Fruit fly (Drosophila melanogaster): ENCODE data around the gene CG7296.

Gene CG7296

DNA sequence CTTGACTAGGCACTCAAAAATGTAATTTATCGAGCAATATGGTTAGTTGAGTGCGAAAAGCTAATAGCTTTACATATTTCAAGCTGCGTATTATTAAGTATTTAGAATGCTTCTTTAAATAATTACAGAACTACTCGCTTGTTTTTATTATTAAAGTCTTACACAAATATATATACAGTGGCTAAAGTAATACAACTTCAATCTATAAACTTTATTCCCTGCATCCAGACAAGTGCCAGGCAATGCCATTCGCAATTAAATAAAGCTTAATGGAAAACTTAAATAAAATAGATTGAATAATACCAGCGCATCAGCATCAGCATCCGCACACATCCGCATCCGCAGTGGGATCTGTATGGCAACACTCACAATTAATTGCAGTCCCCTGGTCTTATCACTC lies 19.4 kb upstream of the CG7296 start:
- TF ChIP-seq tai (GFP tag; optimal IDR thresholded peaks at IDR 0.05): no peak
- TF ChIP-seq CG32264 (GFP tag; optimal IDR thresholded peaks at IDR 0.05): no peak
- TF ChIP-seq Sp1 (GFP tag; optimal IDR thresholded peaks at IDR 0.05): no peak
- TF ChIP-seq fru (GFP tag; optimal IDR thresholded peaks at IDR 0.05): no peak
- TF ChIP-seq dmrt93B (GFP tag; optimal IDR thresholded peaks at IDR 0.05): no peak

DNA sequence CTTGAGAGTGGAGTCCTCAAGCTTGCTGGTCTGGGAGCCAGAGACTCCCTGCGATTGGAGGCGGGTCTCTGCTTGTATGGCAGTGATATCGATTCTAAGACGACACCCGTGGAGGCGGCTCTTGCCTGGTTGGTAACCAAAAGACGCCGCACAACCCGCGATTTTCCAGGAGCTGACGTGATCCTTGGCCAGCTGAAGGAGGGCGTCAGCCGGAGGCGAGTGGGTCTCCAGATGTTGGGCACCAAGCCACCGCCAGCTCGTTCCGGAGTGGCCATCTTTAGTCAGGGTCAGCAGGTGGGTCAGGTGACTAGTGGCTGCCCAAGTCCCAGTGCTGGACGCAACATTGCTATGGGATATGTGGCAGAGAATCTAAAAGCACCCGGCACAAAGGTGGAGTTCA lies 17.6 kb upstream of the CG7296 start:
- no peak for TF ChIP-seq foxo (GFP tag; optimal IDR thresholded peaks at IDR 0.05)
- no peak for TF ChIP-seq Hnf4 (GFP tag; optimal IDR thresholded peaks at IDR 0.05)
- no peak for TF ChIP-seq N (GFP tag; optimal IDR thresholded peaks at IDR 0.05)
- no peak for TF ChIP-seq HLH106 (tag; optimal IDR thresholded peaks at IDR 0.05)
- TF ChIP-seq brk (GFP tag; optimal IDR thresholded peaks at IDR 0.05): no peak
- no peak for TF ChIP-seq dsf (GFP tag; optimal IDR thresholded peaks at IDR 0.05; ENCODE audit: borderline replicate concordance)
- TF ChIP-seq Mio (GFP tag; optimal IDR thresholded peaks at IDR 0.05): no peak
- no peak for TF ChIP-seq tai (GFP tag; optimal IDR thresholded peaks at IDR 0.05)
- TF ChIP-seq Hr83 (GFP tag; optimal IDR thresholded peaks at IDR 0.05; ENCODE audit: poor library complexity, severe bottlenecking): no peak
- TF ChIP-seq jim (GFP tag; optimal IDR thresholded peaks at IDR 0.05): no peak
- no peak for TF ChIP-seq sage (GFP tag; optimal IDR thresholded peaks at IDR 0.05)
- no peak for TF ChIP-seq Vsx2 (GFP tag; optimal IDR thresholded peaks at IDR 0.05; ENCODE audit: partially characterized antibody)
- no peak for TF ChIP-seq sv (GFP tag; optimal IDR thresholded peaks at IDR 0.05)
- no peak for TF ChIP-seq dl (GFP tag; optimal IDR thresholded peaks at IDR 0.05; ENCODE audit: insufficient read depth in 1 of 2, partially characterized antibody in 2 of 2)
- TF ChIP-seq Myc (optimal IDR thresholded peaks at IDR 0.05): no peak
- no peak for TF ChIP-seq Abd-B (GFP tag; optimal IDR thresholded peaks at IDR 0.05)

DNA sequence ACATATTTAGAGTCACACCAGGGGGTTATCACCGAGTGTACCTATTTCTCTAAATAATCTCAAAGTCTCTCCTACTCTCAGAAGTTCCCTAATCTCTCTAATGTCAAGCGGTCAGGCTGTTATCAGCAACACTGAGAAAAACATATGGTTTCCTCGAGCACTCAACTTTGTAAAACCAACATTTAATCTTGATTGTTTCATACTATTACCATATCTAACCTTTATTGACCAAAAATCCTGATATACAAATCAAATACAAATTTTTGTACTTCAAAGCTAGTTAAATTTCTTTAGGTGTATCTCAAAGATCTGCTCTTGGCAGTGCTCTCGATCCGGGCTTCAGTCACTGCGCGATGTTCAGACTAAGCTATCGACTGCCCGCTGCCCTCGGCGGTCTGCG lies 16.4 kb upstream of the CG7296 start, which contains the start of gene CG6415:
Gene CG6415, plus strand, starts transcription at position 341 of the 400 bp plus-strand sequence.
- TF ChIP-seq dmrt93B (GFP tag; optimal IDR thresholded peaks at IDR 0.05) (peak; percentile 56), Myc (optimal IDR thresholded peaks at IDR 0.05) (no peak), psq (GFP tag; optimal IDR thresholded peaks at IDR 0.05) (peak; percentile 55), Mio (GFP tag; optimal IDR thresholded peaks at IDR 0.05) (no peak), sv (GFP tag; optimal IDR thresholded peaks at IDR 0.05) (peak; percentile 52), Rel (GFP tag; optimal IDR thresholded peaks at IDR 0.05) (no peak), Rel (tag; optimal IDR thresholded peaks at IDR 0.05) (peak; percentile 40), Jra (GFP tag; optimal IDR thresholded peaks at IDR 0.05) (peak; percentile 39), Sp1 (GFP tag; optimal IDR thresholded peaks at IDR 0.05) (peak; percentile 67), OdsH (GFP tag; optimal IDR thresholded peaks at IDR 0.05) (peak; percentile 84), brk (GFP tag; optimal IDR thresholded peaks at IDR 0.05) (peak; percentile 47), Hnf4 (GFP tag; optimal IDR thresholded peaks at IDR 0.05) (peak; percentile 76), jim (GFP tag; optimal IDR thresholded peaks at IDR 0.05) (no peak), tai (GFP tag; optimal IDR thresholded peaks at IDR 0.05) (no peak), CG32264 (GFP tag; optimal IDR thresholded peaks at IDR 0.05) (peak; percentile 38), ey (GFP tag; optimal IDR thresholded peaks at IDR 0.05) (peak; percentile 85), woc (GFP tag; optimal IDR thresholded peaks at IDR 0.05) (peak; percentile 35), br (GFP tag; optimal IDR thresholded peaks at IDR 0.05) (peak; percentile 81), sage (GFP tag; optimal IDR thresholded peaks at IDR 0.05) (no peak), foxo (GFP tag; optimal IDR thresholded peaks at IDR 0.05) (peak; percentile 9 to 81), rgr (GFP tag; optimal IDR thresholded peaks at IDR 0.05) (peak; percentile 86), h (GFP tag; optimal IDR thresholded peaks at IDR 0.05) (peak; percentile 92), CrebA (GFP tag; optimal IDR thresholded peaks at IDR 0.05; ENCODE audit: borderline replicate concordance) (no peak), Dif (GFP tag; optimal IDR thresholded peaks at IDR 0.05; ENCODE audit: partially characterized antibody) (no peak), HLH106 (tag; optimal IDR thresholded peaks at IDR 0.05) (peak; percentile 82), fru (GFP tag; optimal IDR thresholded peaks at IDR 0.05) (peak; percentile 86)

DNA sequence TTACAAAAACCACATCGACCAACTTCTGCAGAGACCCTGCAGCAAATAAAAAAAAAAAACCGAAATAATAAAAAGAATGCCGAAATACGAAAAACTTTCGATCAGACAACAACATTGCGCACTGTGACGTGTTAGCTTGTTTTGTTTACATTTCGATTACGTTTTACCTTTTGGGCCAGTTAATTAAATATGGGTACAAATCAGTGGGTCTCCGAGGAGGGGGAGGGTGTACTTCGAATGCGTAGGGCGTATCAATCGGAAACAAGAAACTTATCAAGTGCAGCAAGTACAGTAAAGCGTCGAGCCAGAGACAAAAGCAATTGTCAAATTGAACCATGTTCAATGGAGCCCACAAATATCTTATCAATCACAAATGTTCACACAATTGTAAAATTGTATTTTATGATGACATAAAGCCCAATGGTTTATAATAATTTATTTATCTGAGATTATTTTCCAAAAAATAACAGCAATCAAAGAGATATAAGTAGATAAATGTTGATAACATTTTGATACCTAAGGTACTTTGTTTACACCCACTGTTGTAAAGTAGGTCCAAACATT lies 14.7 kb upstream of the CG7296 start, which contains the start of gene Lip1:
Gene Lip1, minus strand, starts transcription at position 46 of the 564 bp plus-strand sequence.
- no peak for TF ChIP-seq jim (GFP tag; optimal IDR thresholded peaks at IDR 0.05)
- no peak for TF ChIP-seq rgr (GFP tag; optimal IDR thresholded peaks at IDR 0.05)
- TF ChIP-seq pan (optimal IDR thresholded peaks at IDR 0.05): no peak
- no peak for TF ChIP-seq psq (GFP tag; optimal IDR thresholded peaks at IDR 0.05)
- no peak for TF ChIP-seq sage (GFP tag; optimal IDR thresholded peaks at IDR 0.05)
- TF ChIP-seq sv (GFP tag; optimal IDR thresholded peaks at IDR 0.05): no peak
- no peak for TF ChIP-seq h (GFP tag; optimal IDR thresholded peaks at IDR 0.05)
- TF ChIP-seq Hr83 (GFP tag; optimal IDR thresholded peaks at IDR 0.05; ENCODE audit: poor library complexity, severe bottlenecking): no peak
- TF ChIP-seq dl (GFP tag; optimal IDR thresholded peaks at IDR 0.05; ENCODE audit: insufficient read depth in 1 of 2, partially characterized antibody in 2 of 2): no peak
- no peak for TF ChIP-seq Jra (GFP tag; optimal IDR thresholded peaks at IDR 0.05)
- TF ChIP-seq brk (GFP tag; optimal IDR thresholded peaks at IDR 0.05): no peak
- no peak for TF ChIP-seq woc (GFP tag; optimal IDR thresholded peaks at IDR 0.05)
